Worm (Caenorhabditis elegans): ENCODE results near the gene F13A2.10.

DNA sequence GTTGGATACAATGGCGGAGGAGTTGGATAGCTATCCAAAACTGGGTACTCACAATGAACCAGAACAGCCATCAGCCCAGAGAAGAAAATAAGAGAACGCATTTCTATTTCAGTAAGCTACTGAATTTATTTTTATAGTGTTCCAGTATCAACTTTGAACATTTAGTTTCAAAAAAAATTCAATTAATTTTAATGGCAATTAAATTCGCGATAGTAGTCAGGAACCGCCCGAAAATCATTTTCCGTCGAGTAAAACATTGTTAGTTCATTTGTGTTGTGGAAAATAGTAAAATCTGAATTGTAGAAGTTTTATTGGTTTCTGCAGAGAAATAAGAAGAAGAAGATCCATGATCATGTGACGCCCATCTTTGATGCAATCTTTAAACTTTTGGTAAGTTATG lies 32.0 kb upstream of the F13A2.10 start, which contains the start of gene Y47D7A.6:
- TF ChIP-seq ref-1 (GFP tag; conservative IDR thresholded peaks at IDR 0.05): no peak
- no peak for TF ChIP-seq T22C8.4 (GFP tag; IDR thresholded peaks at IDR 0.05)
- no peak for TF ChIP-seq klf-2 (GFP tag; conservative IDR thresholded peaks at IDR 0.05)
- no peak for TF ChIP-seq cog-1 (tag; optimal IDR thresholded peaks at IDR 0.05)
